Worm (Caenorhabditis elegans) whole organism, mixed stage, embryonic: ENCODE results near the gene ocr-1.

Experiments
- M03D4.4 ChIP-seq: sonication (generic microtip); optimal IDR thresholded peaks from 2 replicates; lab custom pipeline; 2017; ENCODE audit warnings: mild to moderate bottlenecking, missing genetic modification characterization, missing compliant biosample characterization
- bed-3 ChIP-seq: fragments of 200-800 bp; sonication (Bioruptor generic); optimal IDR thresholded peaks from 3 replicates; lab custom pipeline; 2018; ENCODE audit warnings: mild to moderate bottlenecking, missing genetic modification characterization, moderate library complexity, missing compliant biosample characterization
- blmp-1 ChIP-seq: fragments of 150-350 bp; optimal IDR thresholded peaks from 2 replicates; lab custom pipeline; 2014; ENCODE audit warnings: missing biosample characterization, missing genetic modification characterization
- ceh-39 ChIP-seq: fragments of 150-350 bp; optimal IDR thresholded peaks from 2 replicates; lab custom pipeline; 2014; ENCODE audit warnings: missing biosample characterization, missing genetic modification characterization
- ceh-43 ChIP-seq: fragments of 200-800 bp; sonication (Bioruptor generic); optimal IDR thresholded peaks from 2 replicates; lab custom pipeline; 2018; ENCODE audit warnings: mild to moderate bottlenecking, missing genetic modification characterization, moderate library complexity, missing compliant biosample characterization
- ceh-83 ChIP-seq: fragments of 200-800 bp; sonication (Bioruptor generic); optimal IDR thresholded peaks from 2 replicates; lab custom pipeline; 2018; ENCODE audit warnings: mild to moderate bottlenecking, missing genetic modification characterization, missing compliant biosample characterization
- ces-1 ChIP-seq: fragments of 150-350 bp; optimal IDR thresholded peaks from 2 replicates; lab custom pipeline; 2014; ENCODE audit warnings: missing biosample characterization, missing genetic modification reagents, missing genetic modification characterization
- drap-1 ChIP-seq: fragments of 200-800 bp; sonication (Bioruptor generic); optimal IDR thresholded peaks from 3 replicates; lab custom pipeline; 2018; ENCODE audit warnings: mild to moderate bottlenecking, missing genetic modification characterization, missing compliant biosample characterization
- elt-1 ChIP-seq: sonication (generic microtip); optimal IDR thresholded peaks from 2 replicates; lab custom pipeline; 2017; ENCODE audit warnings: missing genetic modification characterization, mild to moderate bottlenecking, missing compliant biosample characterization, antibody characterized with exemption, moderate library complexity, borderline replicate concordance; ENCODE audit not compliant: insufficient read depth
- elt-3 ChIP-seq: fragments of 150-350 bp; optimal IDR thresholded peaks from 2 replicates; lab custom pipeline; 2014; ENCODE audit warnings: missing biosample characterization, missing genetic modification characterization
- flh-1 ChIP-seq: fragments of 200-800 bp; sonication (Bioruptor generic); optimal IDR thresholded peaks from 2 replicates; lab custom pipeline; 2018; ENCODE audit warnings: mild to moderate bottlenecking, missing genetic modification characterization, moderate library complexity, missing compliant biosample characterization
- ham-2 ChIP-seq: fragments of 200-800 bp; sonication (Bioruptor generic); optimal IDR thresholded peaks from 2 replicates; lab custom pipeline; 2018; ENCODE audit warnings: mild to moderate bottlenecking, missing genetic modification characterization, missing compliant biosample characterization
- hlh-1 ChIP-seq: fragments of 150-350 bp; optimal IDR thresholded peaks from 2 replicates; lab custom pipeline; 2014; ENCODE audit warnings: missing biosample characterization, missing genetic modification reagents, missing genetic modification characterization
- lin-13 ChIP-seq: fragments of 150-350 bp; optimal IDR thresholded peaks from 2 replicates; lab custom pipeline; 2014; ENCODE audit warnings: missing biosample characterization, missing genetic modification characterization
- lin-32 ChIP-seq: fragments of 200-800 bp; sonication (Bioruptor generic); optimal IDR thresholded peaks from 2 replicates; lab custom pipeline; 2018; ENCODE audit warnings: mild to moderate bottlenecking, missing genetic modification characterization, missing compliant biosample characterization
- lsy-2 ChIP-seq: fragments of 150-350 bp; optimal IDR thresholded peaks from 2 replicates; lab custom pipeline; 2014; ENCODE audit warnings: missing biosample characterization, missing genetic modification characterization
- mab-5 ChIP-seq: fragments of 150-350 bp; optimal IDR thresholded peaks from 2 replicates; lab custom pipeline; 2014; ENCODE audit warnings: missing biosample characterization, missing genetic modification characterization
- mep-1 ChIP-seq: fragments of 150-350 bp; optimal IDR thresholded peaks from 2 replicates; lab custom pipeline; 2017; ENCODE audit warnings: missing biosample characterization, missing genetic modification reagents, missing genetic modification characterization, inconsistent platforms
- mls-2 ChIP-seq: sonication (generic microtip); optimal IDR thresholded peaks from 2 replicates; lab custom pipeline; 2016; ENCODE audit warnings: mild to moderate bottlenecking, missing genetic modification characterization, moderate library complexity, missing compliant biosample characterization
- nhr-12 ChIP-seq: fragments of 150-350 bp; optimal IDR thresholded peaks from 2 replicates; lab custom pipeline; 2014; ENCODE audit warnings: missing biosample characterization, missing genetic modification characterization
- nhr-2 ChIP-seq: fragments of 150-350 bp; optimal IDR thresholded peaks from 2 replicates; lab custom pipeline; 2014; ENCODE audit warnings: missing biosample characterization, missing genetic modification characterization
- nhr-237 ChIP-seq: fragments of 150-350 bp; optimal IDR thresholded peaks from 2 replicates; lab custom pipeline; 2014; ENCODE audit warnings: missing biosample characterization, missing genetic modification characterization
- nhr-28 ChIP-seq: fragments of 150-350 bp; optimal IDR thresholded peaks from 2 replicates; lab custom pipeline; 2014; ENCODE audit warnings: missing biosample characterization, missing genetic modification characterization
- nhr-76 ChIP-seq: sonication (generic microtip); optimal IDR thresholded peaks from 2 replicates; lab custom pipeline; 2017; ENCODE audit warnings: missing biosample characterization, missing genetic modification characterization
- pha-4 ChIP-seq: fragments of 150-350 bp; optimal IDR thresholded peaks from 2 replicates; lab custom pipeline; 2018; ENCODE audit warnings: missing biosample characterization, missing genetic modification reagents, missing genetic modification characterization
- sem-2 ChIP-seq: fragments of 200-800 bp; sonication (Bioruptor generic); optimal IDR thresholded peaks from 2 replicates; lab custom pipeline; 2018; ENCODE audit warnings: mild to moderate bottlenecking, missing genetic modification characterization, missing compliant biosample characterization
- snpc-4 ChIP-seq: fragments of 150-350 bp; optimal IDR thresholded peaks from 2 replicates; lab custom pipeline; 2014; ENCODE audit warnings: missing biosample characterization, missing genetic modification characterization
- sptf-1 ChIP-seq: sonication (generic microtip); optimal IDR thresholded peaks from 2 replicates; lab custom pipeline; 2017; ENCODE audit warnings: mild to moderate bottlenecking, missing genetic modification characterization, moderate library complexity, missing compliant biosample characterization
- tbx-8 ChIP-seq: fragments of 200-800 bp; sonication (Bioruptor generic); optimal IDR thresholded peaks from 2 replicates; lab custom pipeline; 2018; ENCODE audit warnings: mild to moderate bottlenecking, missing genetic modification characterization, moderate library complexity, missing compliant biosample characterization
- unc-120 ChIP-seq: sonication (generic microtip); optimal IDR thresholded peaks from 2 replicates; lab custom pipeline; 2017; ENCODE audit warnings: missing genetic modification characterization, missing compliant biosample characterization; ENCODE audit not compliant: poor library complexity, severe bottlenecking
- unc-39 ChIP-seq: fragments of 150-350 bp; optimal IDR thresholded peaks from 2 replicates; lab custom pipeline; 2014; ENCODE audit warnings: missing biosample characterization, missing genetic modification characterization
- unc-62 ChIP-seq: fragments of 150-350 bp; optimal IDR thresholded peaks from 2 replicates; lab custom pipeline; 2014; ENCODE audit warnings: missing biosample characterization, missing genetic modification reagents, missing genetic modification characterization
- zip-8 ChIP-seq: fragments of 150-350 bp; optimal IDR thresholded peaks from 2 replicates; lab custom pipeline; 2014; ENCODE audit warnings: missing biosample characterization, missing genetic modification characterization
- ztf-11 ChIP-seq: fragments of 150-350 bp; optimal IDR thresholded peaks from 2 replicates; lab custom pipeline; 2014; ENCODE audit warnings: missing biosample characterization, missing genetic modification characterization

Gene ocr-1

ce11 chrV:10793498-10793897 is 29.3 kb downstream of the ocr-1 start, which contains the start of gene ule-3:
Gene ule-3, plus strand, starts transcription at chrV:10793798.
- TF ChIP-seq zip-8 (tag; lab: Kevin White, UChicago) (no peak), blmp-1 (tag; lab: Kevin White, UChicago) (no peak), nhr-76 (tag; lab: Kevin White, UChicago) (no peak), elt-3 (tag; lab: Kevin White, UChicago) (no peak), ham-2 (no peak), mep-1 (tag; lab: Kevin White, UChicago) (no peak)

ce11 chrV:10794463-10794862 is 30.3 kb downstream of the ocr-1 start:
- TF ChIP-seq nhr-12 (tag; lab: Kevin White, UChicago) (no peak), nhr-237 (tag; lab: Kevin White, UChicago) (no peak), ceh-43 (GFP tag; lab: Kevin White, UChicago) (no peak), sem-2 (GFP tag; lab: Kevin White, UChicago) (no peak), mep-1 (tag; lab: Kevin White, UChicago) (no peak), hlh-1 (no peak), drap-1 (GFP tag; lab: Kevin White, UChicago) (no peak), ham-2 (no peak), pha-4 (tag; lab: Kevin White, UChicago) (no peak), mls-2 (tag; lab: Kevin White, UChicago) (no peak), elt-1 (tag; lab: Kevin White, UChicago) (no peak), ceh-39 (no peak), flh-1 (no peak), ztf-11 (no peak), zip-8 (tag; lab: Kevin White, UChicago) (no peak), snpc-4 (no peak), tbx-8 (no peak), nhr-28 (no peak), nhr-2 (no peak), M03D4.4 (tag; lab: Kevin White, UChicago) (no peak)

ce11 chrV:10795494-10795893 is 31.3 kb downstream of the ocr-1 start, which contains the start of gene D1054.19:
Gene D1054.19, plus strand, starts transcription at chrV:10795794.
- TF ChIP-seq sptf-1 (tag; lab: Kevin White, UChicago): no peak
- no peak for TF ChIP-seq ces-1 (GFP tag; lab: Kevin White, UChicago)
- no peak for TF ChIP-seq M03D4.4 (tag; lab: Kevin White, UChicago)
- TF ChIP-seq drap-1 (GFP tag; lab: Kevin White, UChicago): no peak
- no peak for TF ChIP-seq ceh-83
- TF ChIP-seq ham-2: no peak
- TF ChIP-seq flh-1: no peak
- no peak for TF ChIP-seq nhr-2
- TF ChIP-seq unc-39 (tag; lab: Kevin White, UChicago): no peak
- TF ChIP-seq nhr-28: no peak
- no peak for TF ChIP-seq tbx-8
- TF ChIP-seq nhr-76 (tag; lab: Kevin White, UChicago): no peak
- no peak for TF ChIP-seq lsy-2 (tag; lab: Kevin White, UChicago)
- no peak for TF ChIP-seq unc-62 (GFP tag; lab: Kevin White, UChicago)
- TF ChIP-seq mls-2 (tag; lab: Kevin White, UChicago): no peak
- no peak for TF ChIP-seq mep-1 (tag; lab: Kevin White, UChicago)
- TF ChIP-seq bed-3: no peak
- TF ChIP-seq blmp-1 (tag; lab: Kevin White, UChicago): no peak
- no peak for TF ChIP-seq zip-8 (tag; lab: Kevin White, UChicago)

- TF ChIP-seq sptf-1 (tag; lab: Kevin White, UChicago) (no peak), unc-62 (GFP tag; lab: Kevin White, UChicago) (no peak), snpc-4 (no peak), ces-1 (GFP tag; lab: Kevin White, UChicago) (no peak), mls-2 (tag; lab: Kevin White, UChicago) (no peak), lin-32 (GFP tag; lab: Kevin White, UChicago) (no peak), elt-1 (tag; lab: Kevin White, UChicago) (no peak), ceh-83 (no peak), nhr-12 (tag; lab: Kevin White, UChicago) (no peak), lin-13 (no peak), nhr-76 (tag; lab: Kevin White, UChicago) (no peak), nhr-237 (tag; lab: Kevin White, UChicago) (no peak), ceh-43 (GFP tag; lab: Kevin White, UChicago) (no peak), unc-120 (tag; lab: Kevin White, UChicago) (no peak), drap-1 (GFP tag; lab: Kevin White, UChicago) (no peak), mab-5 (tag; lab: Kevin White, UChicago) (no peak), tbx-8 (no peak), zip-8 (tag; lab: Kevin White, UChicago) (no peak), hlh-1 (no peak)
- TF ChIP-seq, all 35 proteins: peak for 0
These were observed 33.9 kb downstream of the ocr-1 start, which contains the start of gene srh-184 for ce11 chrV:10798090-10798489. Gene srh-184, minus strand, starts transcription at chrV:10798190.
